Worm (Caenorhabditis elegans) whole organism, early embryonic: Measurements from ENCODE around the gene lgl-1.

Experiments
- B0310.2 ChIP-seq: sonication (generic microtip); optimal IDR thresholded peaks from 2 replicates; lab custom pipeline; 2016; ENCODE audit warnings: mild to moderate bottlenecking, missing genetic modification characterization, missing compliant biosample characterization
- F13C5.2 ChIP-seq: sonication (generic microtip); optimal IDR thresholded peaks from 2 replicates; lab custom pipeline; 2017; ENCODE audit warnings: mild to moderate bottlenecking, missing genetic modification characterization, inconsistent platforms, missing compliant biosample characterization
- aly-1 ChIP-seq: sonication (generic microtip); optimal IDR thresholded peaks from 2 replicates; lab custom pipeline; 2016; ENCODE audit warnings: missing genetic modification characterization, missing compliant biosample characterization
- ama-1 ChIP-seq: fragments of 150-350 bp; optimal IDR thresholded peaks from 2 replicates; lab custom pipeline; 2014
- ceh-13 ChIP-seq: fragments of 200-800 bp; sonication (Bioruptor generic); optimal IDR thresholded peaks from 2 replicates; lab custom pipeline; 2018; ENCODE audit warnings: mild to moderate bottlenecking, missing genetic modification characterization, missing compliant biosample characterization
- ets-7 ChIP-seq: sonication (generic microtip); optimal IDR thresholded peaks from 2 replicates; lab custom pipeline; 2016; ENCODE audit warnings: missing genotype, missing genetic modification characterization, missing compliant biosample characterization
- hmbx-1 ChIP-seq: sonication (generic microtip); optimal IDR thresholded peaks from 2 replicates; lab custom pipeline; 2016; ENCODE audit warnings: mild to moderate bottlenecking, missing genetic modification characterization, missing compliant biosample characterization
- scrt-1 ChIP-seq: fragments of 200-800 bp; sonication (Bioruptor generic); IDR thresholded peaks from 2 replicates; pipeline ENCODE4 v1.3.6; 2022; ENCODE audit warnings: missing genetic modification characterization, missing compliant biosample characterization
- sea-1 ChIP-seq: fragments of 200-800 bp; sonication (Bioruptor generic); conservative IDR thresholded peaks from 2 replicates; pipeline ENCODE4 v1.3.6; 2022; ENCODE audit warnings: missing genetic modification characterization, missing compliant biosample characterization
- tra-4 ChIP-seq: sonication (generic microtip); optimal IDR thresholded peaks from 2 replicates; lab custom pipeline; 2017; ENCODE audit warnings: missing genetic modification characterization, missing compliant biosample characterization

DNA sequence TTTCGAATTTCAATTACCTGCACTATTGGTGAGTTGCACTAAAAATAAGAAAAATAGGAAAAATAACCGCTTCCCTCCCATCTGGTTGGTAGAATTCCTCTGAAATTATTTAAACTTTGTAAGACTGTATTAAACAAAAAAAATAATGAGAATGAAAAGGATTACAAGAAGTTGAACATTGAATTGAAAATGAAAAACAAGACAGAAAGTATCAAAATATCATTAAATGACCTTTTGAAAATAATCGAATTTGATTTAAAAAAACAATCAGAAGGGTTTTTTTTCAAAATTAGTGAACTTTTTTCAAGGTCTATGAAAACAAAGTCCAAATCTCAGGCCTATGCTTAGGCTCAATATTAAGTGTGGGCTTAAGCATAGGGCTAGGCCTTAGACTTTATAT is 19.5 kb downstream of the lgl-1 start, which contains the start of gene igcm-1:
- no peak for TF ChIP-seq ama-1
- TF ChIP-seq scrt-1 (GFP tag; lab: Robert Waterston, UW): no peak
- TF ChIP-seq B0310.2 (tag; lab: Kevin White, UChicago): no peak
- no peak for TF ChIP-seq ets-7 (tag; lab: Kevin White, UChicago)
- TF ChIP-seq sea-1 (GFP tag; lab: Robert Waterston, UW): no peak
- no peak for TF ChIP-seq hmbx-1 (tag; lab: Kevin White, UChicago)
- no peak for TF ChIP-seq F13C5.2 (tag; lab: Kevin White, UChicago)
- TF ChIP-seq aly-1 (tag; lab: Kevin White, UChicago): no peak
- no peak for TF ChIP-seq tra-4 (tag; lab: Kevin White, UChicago)
- no peak for TF ChIP-seq ceh-13
